Worm (Caenorhabditis elegans) whole organism, L4 larva: ENCODE data around the gene wdr-31.

Experiments used
- ama-1 ChIP-seq: fragments of 150-350 bp; optimal IDR thresholded peaks from 2 replicates; lab custom pipeline; 2014; ENCODE audit warnings: inconsistent platforms, mixed read lengths
- zag-1 ChIP-seq: fragments of 150-350 bp; optimal IDR thresholded peaks from 2 replicates; lab custom pipeline; 2014; ENCODE audit warnings: missing biosample characterization, missing genetic modification characterization

ce11 chrII:2741405-2741804 lies 6.3 kb upstream of the wdr-31 start:
- TF ChIP-seq zag-1 (tag; lab: Kevin White, UChicago), result no peak
- no peak for TF ChIP-seq ama-1
